Fruit fly (Drosophila melanogaster) whole organism, embryonic: ENCODE measurements around the gene CG9328.

ENCODE experiments used
- Awh ChIP-seq: fragments of 200-800 bp; sonication (Bioruptor generic); IDR thresholded peaks from 2 replicates; pipeline ENCODE4, ENCODE4 v1.3.6; 2022; ENCODE audit warnings: missing biosample characterization, missing genetic modification characterization
- B-H2 ChIP-seq: fragments of 200-800 bp; sonication (Bioruptor generic); optimal IDR thresholded peaks from 2 replicates; lab custom pipeline; 2018; ENCODE audit warnings: missing biosample characterization, mild to moderate bottlenecking, missing genetic modification characterization
- CG11085 ChIP-seq: fragments of 200-800 bp; sonication (Bioruptor generic); IDR thresholded peaks from 2 replicates; pipeline ENCODE4 v1.3.6; 2022; ENCODE audit warnings: missing biosample characterization, missing genetic modification characterization
- CG11504 ChIP-seq: fragments of 200-800 bp; sonication (Bioruptor generic); optimal IDR thresholded peaks from 3 replicates; lab custom pipeline; 2019; ENCODE audit warnings: missing biosample characterization, mild to moderate bottlenecking, missing genetic modification characterization, moderate library complexity
- CG1233 ChIP-seq: fragments of 200-800 bp; sonication (Bioruptor generic); optimal IDR thresholded peaks from 4 replicates; lab custom pipeline; 2018; ENCODE audit warnings: missing biosample characterization, mild to moderate bottlenecking, missing genetic modification characterization
- CG12391 ChIP-seq: fragments of 200-800 bp; sonication (Bioruptor generic); optimal IDR thresholded peaks from 3 replicates; lab custom pipeline; 2018; ENCODE audit warnings: missing biosample characterization, mild to moderate bottlenecking, missing genetic modification characterization, moderate library complexity
- CG15696 ChIP-seq: fragments of 200-800 bp; sonication (Bioruptor generic); optimal IDR thresholded peaks from 2 replicates; lab custom pipeline; 2019; ENCODE audit warnings: missing biosample characterization, mild to moderate bottlenecking, missing genetic modification characterization, moderate library complexity
- CG1647 ChIP-seq: fragments of 200-800 bp; sonication (Bioruptor generic); optimal IDR thresholded peaks from 3 replicates; lab custom pipeline; 2016; ENCODE audit warnings: missing biosample characterization, missing genetic modification characterization
- CG16779 ChIP-seq: fragments of 200-800 bp; sonication (Bioruptor generic); IDR thresholded peaks from 2 replicates; pipeline ENCODE4 v1.3.6; 2022; ENCODE audit warnings: missing biosample characterization, missing genetic modification characterization
- CG17612 ChIP-seq: fragments of 200-800 bp; sonication (Bioruptor generic); IDR thresholded peaks from 2 replicates; pipeline ENCODE4 v1.3.6; 2022; ENCODE audit warnings: missing biosample characterization, missing genetic modification characterization
- CG1792 ChIP-seq: fragments of 200-800 bp; sonication (Bioruptor generic); optimal IDR thresholded peaks from 2 replicates; lab custom pipeline; 2016; ENCODE audit warnings: missing biosample characterization, missing genetic modification characterization
- CG18476 ChIP-seq: fragments of 200-800 bp; sonication (Bioruptor generic); optimal IDR thresholded peaks from 2 replicates; lab custom pipeline; 2016; ENCODE audit warnings: missing biosample characterization, mild to moderate bottlenecking, missing genetic modification characterization
- CG18599 ChIP-seq: fragments of 200-800 bp; sonication (Bioruptor generic); optimal IDR thresholded peaks from 3 replicates; lab custom pipeline; 2017; ENCODE audit warnings: missing biosample characterization, missing genetic modification characterization, mild to moderate bottlenecking, moderate library complexity, missing genetic modification reagents
- CG32767 ChIP-seq: fragments of 200-800 bp; sonication (Bioruptor generic); IDR thresholded peaks from 2 replicates; pipeline ENCODE4 v1.3.6; 2022; ENCODE audit warnings: missing biosample characterization, missing genetic modification characterization
- CG32772 ChIP-seq: fragments of 200-800 bp; sonication (Bioruptor generic); IDR thresholded peaks from 2 replicates; pipeline ENCODE4 v1.3.6; 2022; ENCODE audit warnings: missing biosample characterization, missing genetic modification characterization
- CG3281 ChIP-seq: fragments of 200-800 bp; sonication (Bioruptor generic); optimal IDR thresholded peaks from 3 replicates; lab custom pipeline; 2017; ENCODE audit warnings: missing biosample characterization, mild to moderate bottlenecking, missing genetic modification characterization
- CG4282 ChIP-seq: fragments of 200-800 bp; sonication (Bioruptor generic); optimal IDR thresholded peaks from 2 replicates; lab custom pipeline; 2016; ENCODE audit warnings: missing biosample characterization, missing genetic modification characterization
- CG4424 ChIP-seq: fragments of 200-800 bp; sonication (Bioruptor generic); optimal IDR thresholded peaks from 3 replicates; lab custom pipeline; 2016; ENCODE audit warnings: missing biosample characterization, missing genetic modification characterization
- CG6683 ChIP-seq: fragments of 200-800 bp; sonication (Bioruptor generic); optimal IDR thresholded peaks from 2 replicates; lab custom pipeline; 2017; ENCODE audit warnings: missing biosample characterization, mild to moderate bottlenecking, missing genetic modification characterization, missing genetic modification reagents
- CG7839 ChIP-seq: fragments of 200-800 bp; sonication (Bioruptor generic); optimal IDR thresholded peaks from 3 replicates; lab custom pipeline; 2018; ENCODE audit warnings: missing biosample characterization, mild to moderate bottlenecking, missing genetic modification characterization, moderate library complexity
- CG9876 ChIP-seq: fragments of 200-800 bp; sonication (Bioruptor generic); optimal IDR thresholded peaks from 2 replicates; lab custom pipeline; 2016; ENCODE audit warnings: missing biosample characterization, missing genetic modification characterization
- Camta ChIP-seq: fragments of 200-800 bp; sonication (Bioruptor generic); optimal IDR thresholded peaks from 2 replicates; lab custom pipeline; 2016; ENCODE audit warnings: missing biosample characterization, missing genetic modification characterization
- D19A ChIP-seq: fragments of 200-800 bp; optimal IDR thresholded peaks from 3 replicates; lab custom pipeline; 2019; ENCODE audit warnings: missing biosample characterization, mild to moderate bottlenecking, missing genetic modification characterization, moderate library complexity
- Deaf1 ChIP-seq: fragments of 200-800 bp; optimal IDR thresholded peaks from 3 replicates; lab custom pipeline; 2019; ENCODE audit warnings: missing biosample characterization, mild to moderate bottlenecking, missing genetic modification characterization, moderate library complexity
- Dfd ChIP-seq, 2 experiments: fragments of >200 bp; optimal IDR thresholded peaks; 2 replicates each; lab custom pipeline; 2017; ENCODE audit warnings: missing biosample characterization in 2 of 2, missing genetic modification characterization in 2 of 2
- Drgx ChIP-seq: fragments of 200-800 bp; sonication (Bioruptor generic); IDR thresholded peaks from 2 replicates; pipeline ENCODE4 v1.3.6; 2022; ENCODE audit warnings: missing biosample characterization, missing genetic modification characterization
- Ets97D ChIP-seq: fragments of 200-800 bp; sonication (Bioruptor generic); optimal IDR thresholded peaks from 3 replicates; lab custom pipeline; 2016; ENCODE audit warnings: missing biosample characterization, missing genetic modification characterization
- GATAe ChIP-seq: fragments of 200-800 bp; sonication (Bioruptor generic); conservative IDR thresholded peaks from 2 replicates; pipeline ENCODE4 v1.3.6; 2022; ENCODE audit warnings: missing biosample characterization, missing genetic modification characterization
- HLH54F ChIP-seq: fragments of 200-800 bp; sonication (Bioruptor generic); optimal IDR thresholded peaks from 3 replicates; lab custom pipeline; 2016; ENCODE audit warnings: missing biosample characterization, missing genetic modification characterization
- Hmr ChIP-seq: fragments of 200-800 bp; sonication (Bioruptor generic); optimal IDR thresholded peaks from 3 replicates; lab custom pipeline; 2017; ENCODE audit warnings: mild to moderate bottlenecking, missing biosample characterization, missing genetic modification reagents, missing genetic modification characterization
- Lim3 ChIP-seq: fragments of 200-800 bp; sonication (Bioruptor generic); IDR thresholded peaks from 2 replicates; pipeline ENCODE4 v1.3.6; 2022; ENCODE audit warnings: missing biosample characterization, missing genetic modification characterization
- Mes4 ChIP-seq: fragments of 200-800 bp; sonication (Bioruptor generic); optimal IDR thresholded peaks from 2 replicates; lab custom pipeline; 2016; ENCODE audit warnings: missing biosample characterization, missing genetic modification characterization
- Mrtf ChIP-seq: fragments of 200-800 bp; sonication (Bioruptor generic); IDR thresholded peaks from 3 replicates; pipeline ENCODE4 v1.3.6; 2022; ENCODE audit warnings: missing biosample characterization, missing genetic modification characterization
- Scr ChIP-seq: fragments of 200-800 bp; sonication (Bioruptor generic); IDR thresholded peaks from 2 replicates; pipeline ENCODE4 v1.3.6; 2022; ENCODE audit warnings: missing biosample characterization, missing genetic modification characterization; ENCODE audit not compliant: partially characterized antibody
- ara ChIP-seq: fragments of 200-800 bp; sonication (Bioruptor generic); IDR thresholded peaks from 2 replicates; pipeline ENCODE4 v1.3.6; 2022; ENCODE audit warnings: missing biosample characterization, missing genetic modification characterization
- ase ChIP-seq: fragments of 200-800 bp; sonication (Bioruptor generic); IDR thresholded peaks from 3 replicates; pipeline ENCODE4 v1.3.6; 2022; ENCODE audit warnings: missing biosample characterization, missing genetic modification characterization
- caup ChIP-seq: fragments of 200-800 bp; sonication (Bioruptor generic); optimal IDR thresholded peaks from 3 replicates; lab custom pipeline; 2017; ENCODE audit warnings: missing biosample characterization, mild to moderate bottlenecking, missing genetic modification characterization, moderate library complexity; ENCODE audit not compliant: severe bottlenecking
- cwo ChIP-seq: fragments of 200-800 bp; sonication (Bioruptor generic); optimal IDR thresholded peaks from 3 replicates; lab custom pipeline; 2017; ENCODE audit warnings: missing biosample characterization, missing genetic modification characterization, mild to moderate bottlenecking, moderate library complexity, missing genetic modification reagents
- en ChIP-seq: fragments of 200-800 bp; sonication (Bioruptor generic); optimal IDR thresholded peaks from 2 replicates; lab custom pipeline; 2016; ENCODE audit warnings: missing biosample characterization, missing genetic modification characterization
- eve ChIP-seq, 2 experiments: fragments of >200 bp; optimal IDR thresholded peaks; 2 replicates each; lab custom pipeline; 2017; ENCODE audit warnings: missing biosample characterization in 2 of 2, missing genetic modification characterization in 2 of 2
- ftz-f1 ChIP-seq: fragments of 200-800 bp; sonication (Bioruptor generic); optimal IDR thresholded peaks from 2 replicates; lab custom pipeline; 2016; ENCODE audit warnings: missing biosample characterization, missing genetic modification characterization
- mirr ChIP-seq: fragments of 200-800 bp; sonication (Bioruptor generic); optimal IDR thresholded peaks from 3 replicates; lab custom pipeline; 2018; ENCODE audit warnings: missing biosample characterization, mild to moderate bottlenecking, missing genetic modification characterization
- pb ChIP-seq: fragments of 200-800 bp; sonication (Bioruptor generic); optimal IDR thresholded peaks from 3 replicates; lab custom pipeline; 2016; ENCODE audit warnings: missing biosample characterization, missing genetic modification characterization
- pho ChIP-seq: fragments of 200-800 bp; sonication (Bioruptor generic); optimal IDR thresholded peaks from 2 replicates; lab custom pipeline; 2016; ENCODE audit warnings: missing biosample characterization, missing genetic modification characterization
- pita ChIP-seq: fragments of 200-800 bp; sonication (Bioruptor generic); optimal IDR thresholded peaks from 2 replicates; lab custom pipeline; 2017; ENCODE audit warnings: missing biosample characterization, mild to moderate bottlenecking, missing genetic modification characterization
- pros ChIP-seq: fragments of 200-800 bp; sonication (Bioruptor generic); optimal IDR thresholded peaks from 3 replicates; lab custom pipeline; 2019; ENCODE audit warnings: missing biosample characterization, mild to moderate bottlenecking, missing genetic modification characterization, moderate library complexity
- rib ChIP-seq: fragments of 200-800 bp; sonication (Bioruptor generic); IDR thresholded peaks from 2 replicates; pipeline ENCODE4 v1.3.6; 2022; ENCODE audit warnings: missing biosample characterization, missing genetic modification characterization
- tgo ChIP-seq: fragments of 200-800 bp; sonication (Bioruptor generic); IDR thresholded peaks from 3 replicates; pipeline ENCODE4 v1.3.6; 2022; ENCODE audit warnings: missing biosample characterization, missing genetic modification characterization
- tx ChIP-seq: fragments of 200-800 bp; sonication (Bioruptor generic); optimal IDR thresholded peaks from 2 replicates; lab custom pipeline; 2016; ENCODE audit warnings: missing biosample characterization, missing genetic modification characterization
- unc-4 ChIP-seq: fragments of 200-800 bp; sonication (Bioruptor generic); IDR thresholded peaks from 2 replicates; pipeline ENCODE4 v1.3.6; 2022; ENCODE audit warnings: missing biosample characterization, missing genetic modification characterization; ENCODE audit not compliant: partially characterized antibody

The CG9328 gene

DNA sequence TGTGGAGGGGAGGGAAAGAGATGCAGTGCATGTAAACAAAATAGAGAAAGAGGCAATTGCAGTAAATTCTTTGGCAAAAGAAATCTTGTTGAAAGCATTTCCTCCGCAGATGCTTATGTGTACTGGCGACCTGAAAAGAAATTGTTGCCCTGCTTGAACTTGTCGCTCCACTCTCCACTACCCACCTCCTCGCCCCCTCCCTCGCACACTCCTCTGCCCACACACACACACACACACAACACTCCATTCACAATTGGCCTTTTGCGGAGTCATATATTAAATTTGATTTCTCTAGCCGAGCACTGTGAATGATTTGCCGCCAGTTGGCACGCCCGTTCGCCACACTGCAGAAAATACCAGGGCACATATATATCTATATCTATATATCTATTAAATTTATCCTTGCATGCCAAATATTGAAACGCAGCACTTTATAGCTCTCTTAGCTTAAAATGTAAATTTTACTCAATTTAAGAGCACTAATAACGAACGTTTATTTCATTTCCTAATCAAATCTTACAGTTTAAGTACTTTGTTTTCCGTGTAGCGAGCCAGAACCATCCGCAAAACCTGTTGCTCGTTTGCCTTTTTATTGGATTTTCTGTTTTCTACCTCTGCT, 38.6 kb upstream of the CG9328 start (continued):
- TF ChIP-seq Mes4 (GFP tag; lab: Kevin White, UChicago) (peak; percentile 0), CG18476 (GFP tag; lab: Kevin White, UChicago) (peak; percentile 45), CG4424 (GFP tag; lab: Kevin White, UChicago) (peak; percentile 67), tgo (peak; percentile 75), CG7839 (peak; percentile 77), CG32767 (no peak), cwo (peak; percentile 74), en (GFP tag; lab: Kevin White, UChicago) (peak; percentile 15), mirr (GFP tag; lab: Kevin White, UChicago) (no peak), Scr (GFP tag; lab: Robert Waterston, UW) (no peak), Ets97D (GFP tag; lab: Kevin White, UChicago) (peak; percentile 36), pb (GFP tag; lab: Kevin White, UChicago) (no peak), eve (GFP tag; optimal IDR thresholded peaks at IDR 0.05; lab: Kevin White, UChicago) (no peak), CG16779 (GFP tag; lab: Robert Waterston, UW) (peak; percentile 62), pros (GFP tag; lab: Kevin White, UChicago) (no peak), pho (peak; percentile 40), Lim3 (GFP tag; lab: Robert Waterston, UW) (no peak), Awh (GFP tag; lab: Robert Waterston, UW) (no peak), ase (GFP tag; lab: Robert Waterston, UW) (no peak), CG4282 (GFP tag; lab: Kevin White, UChicago) (no peak), CG17612 (no peak), CG11504 (tag; lab: Kevin White, UChicago) (peak; percentile 78), tx (GFP tag; lab: Kevin White, UChicago) (peak; percentile 30), Drgx (GFP tag; lab: Robert Waterston, UW) (peak; percentile 86), CG6683 (GFP tag; lab: Kevin White, UChicago) (peak; percentile 37), Hmr (GFP tag; lab: Kevin White, UChicago) (peak; percentile 73), rib (GFP tag; lab: Robert Waterston, UW) (peak; percentile 66; the same call in 1 of the 2 replicates), CG15696 (tag; lab: Kevin White, UChicago) (peak; percentile 46), CG11085 (GFP tag; lab: Robert Waterston, UW) (peak; percentile 62; the same call in 1 of the 2 replicates), pita (no peak), CG1647 (peak; percentile 14), HLH54F (peak; percentile 65), GATAe (GFP tag; lab: Robert Waterston, UW) (peak; percentile 26; the same call in 1 of the 2 replicates), CG1233 (GFP tag; lab: Kevin White, UChicago) (peak; percentile 68), Mrtf (peak; percentile 56), CG9876 (GFP tag; lab: Kevin White, UChicago) (no peak), CG32772 (peak; percentile 64), ara (GFP tag; lab: Robert Waterston, UW) (0 out of 2 replicates have a peak, but pooled peaks have one; percentile 22), CG1792 (peak; percentile 19), CG18599 (GFP tag; lab: Kevin White, UChicago) (peak; percentile 89), D19A (tag; lab: Kevin White, UChicago) (peak; percentile 52), caup (GFP tag; lab: Kevin White, UChicago) (peak; percentile 71), CG3281 (GFP tag; lab: Kevin White, UChicago) (peak; percentile 91), Deaf1 (tag; lab: Kevin White, UChicago) (peak; percentile 61), Dfd (GFP tag; optimal IDR thresholded peaks at IDR 0.05; lab: Kevin White, UChicago) (no peak), B-H2 (GFP tag; lab: Kevin White, UChicago) (no peak), CG12391 (peak; percentile 57), unc-4 (GFP tag; lab: Robert Waterston, UW) (no peak), ftz-f1 (GFP tag; lab: Kevin White, UChicago) (peak; percentile 21), Camta (peak; percentile 25)
